Worm (Caenorhabditis elegans) whole organism, late embryonic: ENCODE measurements around the gene nspb-6.
A peak's percentile ranks its signal among the peaks of the same experiment; 100 is the strongest.

Source experiments
- T23F11.4 ChIP-seq: fragments of 200-800 bp; sonication (Bioruptor generic); optimal IDR thresholded peaks from 2 replicates; lab custom pipeline; 2018; ENCODE audit warnings: mild to moderate bottlenecking, missing genetic modification characterization, missing compliant biosample characterization
- ceh-30 ChIP-seq: fragments of 150-350 bp; optimal IDR thresholded peaks from 2 replicates; lab custom pipeline; 2014; ENCODE audit warnings: missing biosample characterization, missing genetic modification characterization
- ceh-34 ChIP-seq: sonication (generic microtip); optimal IDR thresholded peaks from 2 replicates; lab custom pipeline; 2016; ENCODE audit warnings: mild to moderate bottlenecking, missing genetic modification characterization, missing compliant biosample characterization
- ceh-45 ChIP-seq: fragments of 200-800 bp; sonication (Bioruptor generic); IDR thresholded peaks from 2 replicates; pipeline ENCODE4 v1.3.6; 2022; ENCODE audit warnings: missing genetic modification reagents, missing genetic modification characterization, missing compliant biosample characterization
- ceh-48 ChIP-seq: sonication (generic microtip); optimal IDR thresholded peaks from 2 replicates; lab custom pipeline; 2016; ENCODE audit warnings: missing genetic modification characterization, inconsistent platforms, missing compliant biosample characterization
- ceh-6 ChIP-seq: fragments of 200-800 bp; sonication (Bioruptor generic); optimal IDR thresholded peaks from 2 replicates; lab custom pipeline; 2018; ENCODE audit warnings: mild to moderate bottlenecking, missing genetic modification characterization, missing compliant biosample characterization
- ets-4 ChIP-seq: sonication (generic microtip); optimal IDR thresholded peaks from 2 replicates; lab custom pipeline; 2016; ENCODE audit warnings: missing genetic modification characterization, missing compliant biosample characterization
- fkh-6 ChIP-seq: sonication (generic microtip); optimal IDR thresholded peaks from 2 replicates; lab custom pipeline; 2016; ENCODE audit warnings: missing genetic modification characterization, missing compliant biosample characterization
- gmeb-2 ChIP-seq: sonication (generic microtip); optimal IDR thresholded peaks from 2 replicates; lab custom pipeline; 2016; ENCODE audit warnings: missing genetic modification characterization, inconsistent platforms, missing compliant biosample characterization
- lim-6 ChIP-seq: sonication (generic microtip); optimal IDR thresholded peaks from 2 replicates; lab custom pipeline; 2016; ENCODE audit warnings: missing genetic modification characterization, missing compliant biosample characterization
- madf-2 ChIP-seq: sonication (generic microtip); optimal IDR thresholded peaks from 2 replicates; lab custom pipeline; 2017; ENCODE audit warnings: missing genetic modification characterization, missing compliant biosample characterization
- pha-2 ChIP-seq: sonication (generic microtip); optimal IDR thresholded peaks from 2 replicates; lab custom pipeline; 2017; ENCODE audit warnings: mild to moderate bottlenecking, missing genetic modification characterization, missing compliant biosample characterization
- pros-1 ChIP-seq: fragments of 150-350 bp; optimal IDR thresholded peaks from 2 replicates; lab custom pipeline; 2014; ENCODE audit warnings: missing biosample characterization, missing genetic modification reagents, missing genetic modification characterization
- rnt-1 ChIP-seq: sonication (generic microtip); optimal IDR thresholded peaks from 2 replicates; lab custom pipeline; 2016; ENCODE audit warnings: missing genetic modification characterization, missing compliant biosample characterization
- syd-9 ChIP-seq: sonication (generic microtip); optimal IDR thresholded peaks from 2 replicates; lab custom pipeline; 2016; ENCODE audit warnings: mild to moderate bottlenecking, missing genetic modification characterization, moderate library complexity, missing compliant biosample characterization
- tbx-2 ChIP-seq: sonication (generic microtip); optimal IDR thresholded peaks from 2 replicates; lab custom pipeline; 2016; ENCODE audit warnings: missing genetic modification characterization, missing compliant biosample characterization
- tbx-7 ChIP-seq: sonication (generic microtip); optimal IDR thresholded peaks from 2 replicates; lab custom pipeline; 2016; ENCODE audit warnings: missing genotype, missing genetic modification characterization, missing compliant biosample characterization
- unc-42 ChIP-seq: sonication (generic microtip); optimal IDR thresholded peaks from 2 replicates; lab custom pipeline; 2016; ENCODE audit warnings: missing genotype, missing genetic modification characterization, missing compliant biosample characterization
- unc-55 ChIP-seq: sonication (generic microtip); optimal IDR thresholded peaks from 2 replicates; lab custom pipeline; 2017; ENCODE audit warnings: missing biosample characterization, missing genetic modification reagents, missing genetic modification characterization
- ztf-16 ChIP-seq: sonication (generic microtip); optimal IDR thresholded peaks from 2 replicates; lab custom pipeline; 2017; ENCODE audit warnings: missing genetic modification characterization, missing compliant biosample characterization

Gene nspb-6

ce11 chrIV:5941236-5941976 is 46.1 kb downstream of the nspb-6 start, which contains the start of gene pfkb-1.2:
pfkb-1.2 (plus strand) TSS chrIV:5941926.
- TF ChIP-seq rnt-1 (tag; lab: Kevin White, UChicago) (no peak), T23F11.4 (GFP tag; lab: Kevin White, UChicago) (no peak), ceh-34 (tag; lab: Kevin White, UChicago) (no peak), unc-42 (peak; percentile 1), ztf-16 (tag; lab: Kevin White, UChicago) (no peak)

ce11 chrIV:5944172-5944571 is 48.9 kb downstream of the nspb-6 start:
- no peak for TF ChIP-seq rnt-1 (tag; lab: Kevin White, UChicago)
- TF ChIP-seq tbx-2 (tag; lab: Kevin White, UChicago), result no peak

ce11 chrIV:5945455-5945854 is 50.2 kb downstream of the nspb-6 start:
- TF ChIP-seq unc-55 (GFP tag; lab: Kevin White, UChicago), result no peak
- no peak for TF ChIP-seq tbx-7
- no peak for TF ChIP-seq syd-9 (tag; lab: Kevin White, UChicago)
- TF ChIP-seq unc-42, result no peak
- TF ChIP-seq pros-1 (tag; lab: Kevin White, UChicago), result no peak
- no peak for TF ChIP-seq fkh-6 (tag; lab: Kevin White, UChicago)
- TF ChIP-seq madf-2 (tag; lab: Kevin White, UChicago), result no peak
- TF ChIP-seq ceh-34 (tag; lab: Kevin White, UChicago), result no peak
- TF ChIP-seq ceh-45, result no peak
- TF ChIP-seq pha-2 (tag; lab: Kevin White, UChicago), result no peak
- no peak for TF ChIP-seq gmeb-2
- TF ChIP-seq ets-4 (tag; lab: Kevin White, UChicago), result no peak
- TF ChIP-seq ceh-30, result no peak
- TF ChIP-seq ceh-6 (GFP tag; lab: Kevin White, UChicago), result no peak
- no peak for TF ChIP-seq T23F11.4 (GFP tag; lab: Kevin White, UChicago)
- no peak for TF ChIP-seq lim-6 (tag; lab: Kevin White, UChicago)
- no peak for TF ChIP-seq ztf-16 (tag; lab: Kevin White, UChicago)
- TF ChIP-seq ceh-48 (tag; lab: Kevin White, UChicago), result no peak
- TF ChIP-seq, all 69 proteins: peak for 0
